Worm (Caenorhabditis elegans): ENCODE measurements around the gene F18H3.1.

- no peak for TF ChIP-seq elt-2 (tag; optimal IDR thresholded peaks at IDR 0.05)
- no peak for TF ChIP-seq snpc-4 (tag; optimal IDR thresholded peaks at IDR 0.05)
- no peak for TF ChIP-seq ztf-4 (tag; optimal IDR thresholded peaks at IDR 0.05)
- TF ChIP-seq elt-3 (tag; optimal IDR thresholded peaks at IDR 0.05) = no peak
- no peak for TF ChIP-seq nhr-71 (tag; optimal IDR thresholded peaks at IDR 0.05)
- TF ChIP-seq nhr-77 (tag; optimal IDR thresholded peaks at IDR 0.05) = no peak
- TF ChIP-seq pqm-1 (tag; optimal IDR thresholded peaks at IDR 0.05) = no peak
- TF ChIP-seq nhr-11 (tag; optimal IDR thresholded peaks at IDR 0.05) = no peak
- TF ChIP-seq fkh-10 (GFP tag; optimal IDR thresholded peaks at IDR 0.05) = no peak
Observed at ce11 chrX:13550890-13551289, 31.4 kb downstream of the F18H3.1 start, which contains the start of gene odr-1.
